Worm (Caenorhabditis elegans) whole organism, early embryonic: ENCODE measurements around the gene sra-1.

Source experiments
- B0310.2 ChIP-seq: sonication (generic microtip); optimal IDR thresholded peaks from 2 replicates; lab custom pipeline; 2016; ENCODE audit warnings: mild to moderate bottlenecking, missing genetic modification characterization, missing compliant biosample characterization
- F13C5.2 ChIP-seq: sonication (generic microtip); optimal IDR thresholded peaks from 2 replicates; lab custom pipeline; 2017; ENCODE audit warnings: mild to moderate bottlenecking, missing genetic modification characterization, inconsistent platforms, missing compliant biosample characterization
- aly-1 ChIP-seq: sonication (generic microtip); optimal IDR thresholded peaks from 2 replicates; lab custom pipeline; 2016; ENCODE audit warnings: missing genetic modification characterization, missing compliant biosample characterization
- ama-1 ChIP-seq: fragments of 150-350 bp; optimal IDR thresholded peaks from 2 replicates; lab custom pipeline; 2014
- ceh-13 ChIP-seq: fragments of 200-800 bp; sonication (Bioruptor generic); optimal IDR thresholded peaks from 2 replicates; lab custom pipeline; 2018; ENCODE audit warnings: mild to moderate bottlenecking, missing genetic modification characterization, missing compliant biosample characterization
- ceh-36 ChIP-seq: sonication (generic microtip); optimal IDR thresholded peaks from 2 replicates; lab custom pipeline; 2016; ENCODE audit warnings: missing genetic modification characterization, inconsistent platforms, missing compliant biosample characterization
- ets-7 ChIP-seq: sonication (generic microtip); optimal IDR thresholded peaks from 2 replicates; lab custom pipeline; 2016; ENCODE audit warnings: missing genotype, missing genetic modification characterization, missing compliant biosample characterization
- flt-1 ChIP-seq: fragments of 200-800 bp; sonication (Bioruptor generic); IDR thresholded peaks from 2 replicates; pipeline ENCODE4 v1.3.6; 2022; ENCODE audit warnings: missing genetic modification characterization, missing compliant biosample characterization
- hmbx-1 ChIP-seq: sonication (generic microtip); optimal IDR thresholded peaks from 2 replicates; lab custom pipeline; 2016; ENCODE audit warnings: mild to moderate bottlenecking, missing genetic modification characterization, missing compliant biosample characterization
- hmg-4 ChIP-seq: fragments of 200-800 bp; sonication (Bioruptor generic); optimal IDR thresholded peaks from 2 replicates; lab custom pipeline; 2018; ENCODE audit warnings: mild to moderate bottlenecking, missing genetic modification characterization, missing compliant biosample characterization
- hnd-1 ChIP-seq: sonication (generic microtip); optimal IDR thresholded peaks from 2 replicates; lab custom pipeline; 2016; ENCODE audit warnings: missing genetic modification characterization, missing compliant biosample characterization
- pes-1 ChIP-seq: fragments of 200-800 bp; sonication (Bioruptor generic); IDR thresholded peaks from 2 replicates; pipeline ENCODE4 v1.3.6; 2022; ENCODE audit warnings: missing genetic modification reagents, missing genetic modification characterization, missing compliant biosample characterization
- scrt-1 ChIP-seq: fragments of 200-800 bp; sonication (Bioruptor generic); IDR thresholded peaks from 2 replicates; pipeline ENCODE4 v1.3.6; 2022; ENCODE audit warnings: missing genetic modification characterization, missing compliant biosample characterization
- sea-1 ChIP-seq: fragments of 200-800 bp; sonication (Bioruptor generic); conservative IDR thresholded peaks from 2 replicates; pipeline ENCODE4 v1.3.6; 2022; ENCODE audit warnings: missing genetic modification characterization, missing compliant biosample characterization
- tbx-11 ChIP-seq: fragments of 200-800 bp; sonication (Bioruptor generic); IDR thresholded peaks from 2 replicates; pipeline ENCODE4 v1.3.6; 2022; ENCODE audit warnings: missing genetic modification characterization, missing compliant biosample characterization
- tbx-37 ChIP-seq: fragments of 200-800 bp; sonication (Bioruptor generic); conservative IDR thresholded peaks from 2 replicates; pipeline ENCODE4 v1.3.6; 2022; ENCODE audit warnings: missing genetic modification reagents, missing genetic modification characterization, missing compliant biosample characterization
- tra-4 ChIP-seq: sonication (generic microtip); optimal IDR thresholded peaks from 2 replicates; lab custom pipeline; 2017; ENCODE audit warnings: missing genetic modification characterization, missing compliant biosample characterization

The sra-1 gene

DNA sequence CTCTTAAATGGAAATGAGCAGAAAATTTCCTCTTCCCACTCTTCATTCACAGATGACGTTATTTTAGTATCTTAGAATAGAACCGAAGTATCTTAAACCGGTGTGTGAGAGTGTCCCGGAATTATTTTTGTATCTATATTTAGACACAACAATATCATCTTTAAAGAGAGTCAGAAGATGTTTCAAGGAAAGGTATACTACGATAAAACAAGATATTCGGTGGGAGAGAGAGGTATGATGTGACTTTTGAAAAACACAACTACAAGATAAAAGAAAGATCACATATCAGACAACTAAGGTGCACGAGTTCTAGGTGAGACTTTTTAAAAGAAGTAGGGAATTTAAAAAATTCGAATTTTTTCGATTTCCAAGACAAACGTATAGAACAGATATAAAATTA, 30.9 kb downstream of the sra-1 start:
- TF ChIP-seq pes-1 (GFP tag; lab: Robert Waterston, UW), result no peak

DNA sequence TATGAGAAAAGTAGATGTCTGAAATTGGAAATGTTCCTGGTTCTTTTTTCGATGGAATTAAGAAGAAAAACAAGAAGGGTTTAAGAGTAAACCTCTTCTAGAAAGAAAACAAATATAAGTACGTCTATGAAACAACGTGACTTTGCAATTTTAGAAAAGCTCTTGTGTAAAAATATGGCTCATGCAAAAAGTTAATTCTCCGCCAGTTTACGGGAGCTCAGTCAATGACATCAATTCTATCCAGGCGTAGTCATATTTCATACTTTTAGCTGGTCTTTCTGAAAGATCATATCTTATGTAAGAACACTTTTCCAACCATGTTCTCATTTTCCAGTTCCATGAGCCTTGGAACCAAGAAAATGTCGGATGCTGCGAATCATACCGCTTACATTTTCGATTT, 31.5 kb downstream of the sra-1 start:
- TF ChIP-seq hnd-1 (tag; lab: Kevin White, UChicago) (no peak), scrt-1 (GFP tag; lab: Robert Waterston, UW) (no peak), ama-1 (lab: Kevin White, UChicago) (no peak), hmbx-1 (tag; lab: Kevin White, UChicago) (no peak), ceh-36 (tag; lab: Kevin White, UChicago) (no peak)

DNA sequence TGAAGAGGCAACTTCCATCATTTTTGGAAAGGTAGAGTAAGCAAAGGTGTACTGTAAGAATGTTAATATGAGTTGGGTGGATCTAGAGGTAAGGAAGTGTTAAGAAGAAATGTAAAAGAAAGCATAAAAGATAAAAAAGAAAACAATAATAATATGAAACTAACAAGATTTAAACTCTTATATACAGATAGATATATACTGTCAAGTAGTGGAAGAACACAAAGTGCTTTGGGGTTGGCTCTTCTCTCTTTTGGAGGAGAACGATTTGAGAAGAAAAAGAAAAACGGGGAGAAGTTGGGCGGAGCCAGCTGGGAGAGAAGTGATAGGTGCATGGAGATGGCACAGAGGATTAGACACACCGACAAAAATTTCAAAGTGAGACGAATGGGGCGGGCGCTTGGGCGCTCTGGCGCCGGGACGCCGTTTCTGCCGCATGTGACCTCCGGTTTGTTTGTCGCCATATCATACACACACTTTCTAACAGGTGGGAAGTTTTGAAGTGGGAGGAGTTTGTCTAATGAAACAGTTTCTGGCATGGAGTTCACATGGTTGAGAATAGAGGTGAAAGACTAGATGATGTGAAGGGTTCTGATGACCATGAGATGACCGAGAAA, 34.0 kb downstream of the sra-1 start, which contains the start of gene T19H5.4:
Gene T19H5.4, minus strand, starts transcription at position 51 of the 614 bp plus-strand sequence.
- no peak for TF ChIP-seq F13C5.2
- no peak for TF ChIP-seq B0310.2 (tag; lab: Kevin White, UChicago)
- TF ChIP-seq tbx-37 (GFP tag; lab: Robert Waterston, UW), result no peak
- no peak for TF ChIP-seq ama-1 (lab: Kevin White, UChicago)
- no peak for TF ChIP-seq scrt-1 (GFP tag; lab: Robert Waterston, UW)

DNA sequence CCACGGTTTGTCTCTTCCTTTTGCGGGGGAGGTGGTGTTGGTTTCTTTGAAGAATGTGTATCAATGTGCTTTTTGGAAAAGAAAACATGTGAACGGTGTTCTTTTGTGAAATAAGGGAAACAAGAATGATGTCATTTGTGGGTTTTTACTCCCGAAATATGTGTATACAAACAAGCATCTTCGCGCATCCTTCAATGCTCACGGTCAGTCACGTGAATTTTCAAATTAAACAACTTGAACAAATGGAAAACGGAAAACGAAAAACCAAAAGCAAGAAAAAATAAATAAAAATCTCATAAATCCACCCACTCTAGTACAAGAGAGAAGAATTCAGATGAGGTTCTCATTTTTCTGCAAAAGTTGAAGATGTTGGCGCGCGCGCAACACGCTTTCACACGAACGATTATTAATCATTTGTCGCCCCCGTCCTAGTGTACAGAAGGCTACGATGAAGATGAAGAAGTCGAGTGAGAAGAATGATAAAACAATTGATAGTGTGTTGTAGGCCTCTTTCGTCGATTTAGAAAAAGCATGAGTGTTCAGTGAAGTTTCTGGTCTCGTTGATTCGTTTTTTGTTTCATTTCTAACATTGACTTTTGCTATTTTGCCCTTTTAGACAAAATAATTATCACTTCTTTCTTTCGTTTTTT, 36.3 kb downstream of the sra-1 start:
- TF ChIP-seq scrt-1 (GFP tag; lab: Robert Waterston, UW) (no peak), sea-1 (GFP tag; lab: Robert Waterston, UW) (no peak), pes-1 (GFP tag; lab: Robert Waterston, UW) (no peak), B0310.2 (tag; lab: Kevin White, UChicago) (no peak), hmg-4 (GFP tag; lab: Kevin White, UChicago) (no peak), tra-4 (tag; lab: Kevin White, UChicago) (no peak), ceh-36 (tag; lab: Kevin White, UChicago) (no peak), tbx-11 (GFP tag; lab: Robert Waterston, UW) (no peak), aly-1 (tag; lab: Kevin White, UChicago) (no peak), flt-1 (no peak), ceh-13 (GFP tag; lab: Kevin White, UChicago) (no peak), F13C5.2 (no peak), tbx-37 (GFP tag; lab: Robert Waterston, UW) (no peak)

DNA sequence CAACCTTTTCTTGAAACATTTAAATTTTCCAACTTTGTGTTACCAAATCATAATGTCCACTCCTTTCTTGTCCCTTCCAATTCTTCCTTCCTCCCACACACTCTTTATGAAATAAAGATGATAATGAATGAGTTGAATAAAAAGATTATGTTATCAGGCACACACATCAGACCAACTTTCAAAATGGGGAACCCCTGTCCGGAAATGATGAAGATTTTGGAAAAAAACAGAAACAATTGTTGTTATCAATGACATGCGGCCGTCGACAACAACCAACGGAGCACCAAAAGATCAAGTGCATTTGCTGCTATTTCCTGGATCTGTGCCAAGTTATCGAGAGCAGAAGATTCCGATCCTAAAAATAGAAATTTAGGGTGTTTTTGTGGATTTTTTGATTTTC, 38.1 kb downstream of the sra-1 start:
- TF ChIP-seq sea-1 (GFP tag; lab: Robert Waterston, UW) (no peak), scrt-1 (GFP tag; lab: Robert Waterston, UW) (no peak), F13C5.2 (no peak), tbx-37 (GFP tag; lab: Robert Waterston, UW) (no peak), tbx-11 (GFP tag; lab: Robert Waterston, UW) (no peak), hnd-1 (tag; lab: Kevin White, UChicago) (no peak), tra-4 (tag; lab: Kevin White, UChicago) (no peak), B0310.2 (tag; lab: Kevin White, UChicago) (no peak)

DNA sequence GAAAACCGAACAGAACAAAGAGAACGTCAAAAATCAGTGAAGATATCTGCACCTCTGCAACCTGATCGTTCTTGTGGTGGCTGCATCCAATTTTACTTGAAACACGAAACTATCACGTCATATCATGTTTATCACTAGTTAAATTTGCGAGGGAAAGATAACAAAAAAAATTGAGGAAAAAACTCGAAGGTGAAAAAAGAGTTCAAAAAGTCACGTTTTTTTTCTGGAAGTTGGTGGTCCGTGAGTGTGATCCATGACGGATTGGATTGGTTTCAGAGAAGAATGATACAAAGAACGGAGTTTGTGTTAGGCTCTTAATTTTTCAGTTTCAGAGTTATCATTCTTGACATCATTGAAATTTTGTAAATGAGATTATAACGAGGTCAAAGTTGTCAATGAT, 38.9 kb downstream of the sra-1 start:
- TF ChIP-seq ama-1 (lab: Kevin White, UChicago) (no peak), ets-7 (no peak), ceh-36 (tag; lab: Kevin White, UChicago) (no peak), aly-1 (tag; lab: Kevin White, UChicago) (no peak), hmbx-1 (tag; lab: Kevin White, UChicago) (no peak), B0310.2 (tag; lab: Kevin White, UChicago) (no peak)

DNA sequence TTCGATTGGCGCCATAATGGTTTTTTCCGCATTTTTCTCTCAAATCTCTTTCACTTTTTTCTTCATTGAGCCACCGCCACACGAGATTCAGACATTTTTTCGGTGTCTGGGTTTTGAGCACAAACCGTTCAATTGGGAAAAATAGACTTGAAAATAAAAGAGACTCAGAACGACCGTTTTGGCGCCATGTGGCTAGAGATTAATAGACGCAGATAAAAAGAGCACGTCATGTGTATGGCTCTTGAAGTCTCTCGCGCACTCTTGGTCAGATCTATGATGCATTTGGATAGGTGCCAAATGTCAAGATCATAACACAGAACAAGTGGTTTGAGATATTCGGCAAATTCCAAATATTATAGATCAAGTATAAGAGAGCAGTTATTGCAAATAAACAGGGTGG, 40.0 kb downstream of the sra-1 start:
- no peak for TF ChIP-seq ceh-36 (tag; lab: Kevin White, UChicago)
- no peak for TF ChIP-seq tra-4 (tag; lab: Kevin White, UChicago)
- no peak for TF ChIP-seq hmbx-1 (tag; lab: Kevin White, UChicago)

DNA sequence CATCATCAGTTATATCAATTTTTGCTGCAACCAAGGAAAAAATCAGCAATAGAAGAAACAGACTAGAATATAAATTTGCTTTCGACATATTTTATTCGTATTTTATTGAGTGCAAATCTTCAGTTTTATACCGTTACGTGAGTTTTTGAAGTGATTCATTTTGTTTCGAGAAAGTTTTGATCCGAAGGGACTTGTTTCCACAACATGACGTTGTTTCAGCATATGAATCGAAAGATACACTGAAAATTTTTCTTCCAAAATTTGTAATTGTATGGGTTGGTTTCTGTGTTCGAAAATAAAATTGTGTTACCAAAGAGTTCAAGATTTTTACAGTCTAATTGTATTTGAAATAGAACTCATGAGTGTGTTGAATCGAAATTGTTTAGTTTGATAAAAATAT, 41.5 kb downstream of the sra-1 start, which contains the start of gene T19H5.7:
Gene T19H5.7, minus strand, starts transcription at position 101 of the 400 bp plus-strand sequence.
- TF ChIP-seq hmg-4 (GFP tag; lab: Kevin White, UChicago), result no peak
- TF ChIP-seq scrt-1 (GFP tag; lab: Robert Waterston, UW), result no peak
- no peak for TF ChIP-seq sea-1 (GFP tag; lab: Robert Waterston, UW)
- TF ChIP-seq F13C5.2, result no peak
- TF ChIP-seq pes-1 (GFP tag; lab: Robert Waterston, UW), result no peak
- TF ChIP-seq ets-7, result no peak
- TF ChIP-seq B0310.2 (tag; lab: Kevin White, UChicago), result no peak
- TF ChIP-seq hnd-1 (tag; lab: Kevin White, UChicago), result no peak
- no peak for TF ChIP-seq ceh-36 (tag; lab: Kevin White, UChicago)
- TF ChIP-seq tbx-11 (GFP tag; lab: Robert Waterston, UW), result no peak
- TF ChIP-seq ceh-13 (GFP tag; lab: Kevin White, UChicago), result no peak
- no peak for TF ChIP-seq tra-4 (tag; lab: Kevin White, UChicago)
- TF ChIP-seq flt-1, result no peak
- TF ChIP-seq aly-1 (tag; lab: Kevin White, UChicago), result no peak
- TF ChIP-seq tbx-37 (GFP tag; lab: Robert Waterston, UW), result no peak
- TF ChIP-seq ama-1 (lab: Kevin White, UChicago), result no peak
- no peak for TF ChIP-seq hmbx-1 (tag; lab: Kevin White, UChicago)
